Worm (Caenorhabditis elegans) whole organism, L2 larva: Measurements from ENCODE around the gene frm-8.

ENCODE experiments used
- R02D3.7 ChIP-seq: fragments of 150-350 bp; optimal IDR thresholded peaks from 2 replicates; lab custom pipeline; 2014; ENCODE audit warnings: missing biosample characterization, missing genetic modification characterization
- Y55F3AM.14 ChIP-seq: fragments of 200-800 bp; sonication (Bioruptor generic); optimal IDR thresholded peaks from 2 replicates; lab custom pipeline; 2018; ENCODE audit warnings: mild to moderate bottlenecking, missing genetic modification characterization, missing compliant biosample characterization
- alr-1 ChIP-seq: fragments of 150-350 bp; optimal IDR thresholded peaks from 2 replicates; lab custom pipeline; 2014; ENCODE audit warnings: missing biosample characterization, missing genetic modification characterization
- ama-1 ChIP-seq: fragments of 150-350 bp; optimal IDR thresholded peaks from 2 replicates; lab custom pipeline; 2018; ENCODE audit warnings: inconsistent platforms
- blmp-1 ChIP-seq: sonication (generic microtip); optimal IDR thresholded peaks from 2 replicates; lab custom pipeline; 2017; ENCODE audit warnings: missing genetic modification characterization, mild to moderate bottlenecking, missing compliant biosample characterization, antibody characterized with exemption, moderate library complexity; ENCODE audit not compliant: insufficient read depth
- ceh-82 ChIP-seq: fragments of 150-350 bp; optimal IDR thresholded peaks from 2 replicates; lab custom pipeline; 2014; ENCODE audit warnings: missing biosample characterization, missing genetic modification characterization
- dmd-4 ChIP-seq: sonication (generic microtip); optimal IDR thresholded peaks from 2 replicates; lab custom pipeline; 2017; ENCODE audit warnings: missing biosample characterization, missing genetic modification characterization
- egl-27 ChIP-seq: sonication (generic microtip); optimal IDR thresholded peaks from 3 replicates; lab custom pipeline; 2017; ENCODE audit warnings: missing biosample characterization, missing genetic modification reagents, missing genetic modification characterization
- elt-1 ChIP-seq: fragments of 150-350 bp; optimal IDR thresholded peaks from 2 replicates; lab custom pipeline; 2014; ENCODE audit warnings: missing biosample characterization, missing genetic modification characterization
- elt-3 ChIP-seq: sonication (generic microtip); optimal IDR thresholded peaks from 2 replicates; lab custom pipeline; 2017; ENCODE audit warnings: missing biosample characterization, missing genetic modification characterization
- fos-1 ChIP-seq: fragments of 150-350 bp; optimal IDR thresholded peaks from 2 replicates; lab custom pipeline; 2014; ENCODE audit warnings: missing biosample characterization, missing genetic modification characterization
- gmeb-1 ChIP-seq: fragments of 150-350 bp; optimal IDR thresholded peaks from 2 replicates; lab custom pipeline; 2014; ENCODE audit warnings: missing biosample characterization, missing genetic modification characterization
- lin-11 ChIP-seq: fragments of 150-350 bp; sonication (generic microtip); optimal IDR thresholded peaks from 2 replicates; lab custom pipeline; 2014; ENCODE audit warnings: missing biosample characterization, missing genetic modification characterization, inconsistent platforms, mixed read lengths
- lin-13 ChIP-seq: fragments of 150-350 bp; optimal IDR thresholded peaks from 2 replicates; lab custom pipeline; 2014; ENCODE audit warnings: missing biosample characterization, missing genetic modification reagents, missing genetic modification characterization
- lin-39 ChIP-seq: fragments of 150-350 bp; optimal IDR thresholded peaks from 2 replicates; lab custom pipeline; 2014; ENCODE audit warnings: missing biosample characterization, missing genetic modification reagents, missing genetic modification characterization
- lsy-2 ChIP-seq, 2 experiments: fragments of 150-350 bp in 1 of 2; sonication (generic microtip) in 1 of 2; optimal IDR thresholded peaks; 2 replicates each; lab custom pipeline; 2014 to 2017; ENCODE audit warnings: missing biosample characterization in 2 of 2, missing genetic modification characterization in 2 of 2
- mab-5 ChIP-seq: fragments of 150-350 bp; optimal IDR thresholded peaks from 2 replicates; lab custom pipeline; 2014; ENCODE audit warnings: missing biosample characterization, missing genetic modification characterization
- mdl-1 ChIP-seq, 2 experiments: fragments of 150-350 bp in 1 of 2; sonication (generic microtip) in 1 of 2; optimal IDR thresholded peaks; 2 replicates each; lab custom pipeline; 2017; ENCODE audit warnings: missing biosample characterization in 2 of 2, missing genetic modification characterization in 2 of 2
- nhr-11 ChIP-seq: fragments of 150-350 bp; optimal IDR thresholded peaks from 2 replicates; lab custom pipeline; 2014; ENCODE audit warnings: missing biosample characterization, missing genetic modification characterization
- nhr-21 ChIP-seq: fragments of 150-350 bp; optimal IDR thresholded peaks from 2 replicates; lab custom pipeline; 2014; ENCODE audit warnings: missing biosample characterization, missing genetic modification characterization
- nhr-6 ChIP-seq: fragments of 150-350 bp; optimal IDR thresholded peaks from 2 replicates; lab custom pipeline; 2014; ENCODE audit warnings: missing biosample characterization, missing genetic modification characterization
- sem-4 ChIP-seq: fragments of 150-350 bp; optimal IDR thresholded peaks from 2 replicates; lab custom pipeline; 2014; ENCODE audit warnings: missing biosample characterization, missing genetic modification reagents, missing genetic modification characterization
- sma-3 ChIP-seq: sonication (generic microtip); optimal IDR thresholded peaks from 2 replicates; lab custom pipeline; 2016; ENCODE audit warnings: missing genetic modification reagents, missing genetic modification characterization, missing compliant biosample characterization
- sma-9 ChIP-seq, 2 experiments: fragments of 150-350 bp in 1 of 2; sonication (generic microtip) in 1 of 2; optimal IDR thresholded peaks; 2 replicates each; lab custom pipeline; 2014 to 2016; ENCODE audit warnings: missing genetic modification characterization in 2 of 2, mild to moderate bottlenecking in 1 of 2, missing biosample characterization in 1 of 2, missing compliant biosample characterization in 1 of 2, missing genetic modification reagents in 1 of 2, moderate library complexity in 1 of 2
- snpc-4 ChIP-seq: fragments of 150-350 bp; optimal IDR thresholded peaks from 2 replicates; lab custom pipeline; 2014; ENCODE audit warnings: missing biosample characterization, missing genetic modification characterization
- unc-55 ChIP-seq: fragments of 150-350 bp; sonication (generic microtip); optimal IDR thresholded peaks from 3 replicates; lab custom pipeline; 2014; ENCODE audit warnings: missing biosample characterization, missing genetic modification reagents, missing genetic modification characterization
- unc-62 ChIP-seq: fragments of 150-350 bp; optimal IDR thresholded peaks from 2 replicates; lab custom pipeline; 2014; ENCODE audit warnings: missing biosample characterization, missing genetic modification reagents, missing genetic modification characterization
- ztf-1 ChIP-seq: fragments of 200-800 bp; sonication (Bioruptor generic); conservative IDR thresholded peaks from 2 replicates; pipeline ENCODE4 v1.3.6; 2022; ENCODE audit warnings: missing genetic modification characterization, missing compliant biosample characterization
- ztf-11 ChIP-seq: sonication (generic microtip); optimal IDR thresholded peaks from 2 replicates; lab custom pipeline; 2017; ENCODE audit warnings: missing biosample characterization, missing genetic modification characterization
- ztf-4 ChIP-seq: fragments of 150-350 bp; optimal IDR thresholded peaks from 2 replicates; lab custom pipeline; 2014; ENCODE audit warnings: missing biosample characterization, missing genetic modification characterization

frm-8 gene

ce11 chrIII:3255575-3255974, 36.6 kb upstream of the frm-8 start, which contains the start of gene Y53G8AM.4:
Gene Y53G8AM.4 (minus strand): TSS chrIII:3255675.
- TF ChIP-seq ceh-82 (tag; lab: Kevin White, UChicago), result no peak
- no peak for TF ChIP-seq lin-11 (tag; lab: Kevin White, UChicago)
- no peak for TF ChIP-seq Y55F3AM.14 (GFP tag; lab: Kevin White, UChicago)
- no peak for TF ChIP-seq nhr-21 (tag; lab: Kevin White, UChicago)
- TF ChIP-seq nhr-6 (tag; lab: Kevin White, UChicago), result no peak
- no peak for TF ChIP-seq sma-9 (GFP tag; optimal IDR thresholded peaks at IDR 0.05; lab: Kevin White, UChicago)
- TF ChIP-seq sma-9 (tag; optimal IDR thresholded peaks at IDR 0.05; lab: Kevin White, UChicago), result no peak
- TF ChIP-seq ztf-11 (tag; lab: Kevin White, UChicago), result no peak
- TF ChIP-seq fos-1 (tag; lab: Kevin White, UChicago), result no peak
- no peak for TF ChIP-seq blmp-1 (tag; lab: Kevin White, UChicago)
- TF ChIP-seq egl-27 (tag; lab: Kevin White, UChicago), result no peak
- TF ChIP-seq lsy-2 (tag; optimal IDR thresholded peaks at IDR 0.05; lab: Kevin White, UChicago), result no peak
- no peak for TF ChIP-seq snpc-4 (tag; lab: Kevin White, UChicago)
- TF ChIP-seq, all 48 proteins: peak for 0

- TF ChIP-seq sem-4 (tag; lab: Kevin White, UChicago) (no peak), fos-1 (tag; lab: Kevin White, UChicago) (no peak), Y55F3AM.14 (GFP tag; lab: Kevin White, UChicago) (no peak), snpc-4 (tag; lab: Kevin White, UChicago) (no peak), nhr-11 (no peak), lin-39 (no peak), nhr-6 (tag; lab: Kevin White, UChicago) (no peak), R02D3.7 (no peak), ztf-11 (tag; lab: Kevin White, UChicago) (no peak), lin-11 (tag; lab: Kevin White, UChicago) (no peak)
These were observed 36.1 kb upstream of the frm-8 start for ce11 chrIII:3255023-3255422.

- TF ChIP-seq gmeb-1 (tag; lab: Kevin White, UChicago) (peak; percentile 1), egl-27 (tag; lab: Kevin White, UChicago) (peak; percentile 37), sma-9 (GFP tag; optimal IDR thresholded peaks at IDR 0.05; lab: Kevin White, UChicago) (peak; percentile 63), sma-9 (tag; optimal IDR thresholded peaks at IDR 0.05; lab: Kevin White, UChicago) (no peak), fos-1 (tag; lab: Kevin White, UChicago) (peak; percentile 90), snpc-4 (tag; lab: Kevin White, UChicago) (no peak)
These were observed 34.8 kb upstream of the frm-8 start for ce11 chrIII:3253736-3254135.

ce11 chrIII:3253043-3253442, 34.1 kb upstream of the frm-8 start, which contains the start of gene Y53G8AL.3:
Gene Y53G8AL.3 (minus strand): TSS chrIII:3253143.
- TF ChIP-seq unc-62 (GFP tag; lab: Kevin White, UChicago) (no peak), dmd-4 (tag; lab: Kevin White, UChicago) (no peak), sma-3 (GFP tag; lab: Kevin White, UChicago) (no peak), lin-13 (GFP tag; lab: Kevin White, UChicago) (no peak), ztf-11 (tag; lab: Kevin White, UChicago) (no peak), fos-1 (tag; lab: Kevin White, UChicago) (no peak), ztf-4 (no peak)

- TF ChIP-seq ama-1 (lab: Kevin White, UChicago) (no peak), lin-39 (no peak), snpc-4 (tag; lab: Kevin White, UChicago) (no peak)
These were observed 31.7 kb upstream of the frm-8 start, which contains the start of gene Y53G8AL.4 for ce11 chrIII:3250596-3251112. Gene Y53G8AL.4 (minus strand): TSS chrIII:3250646.

ce11 chrIII:3249038-3249420, 30.1 kb upstream of the frm-8 start:
- TF ChIP-seq ztf-1 (GFP tag; lab: Robert Waterston, UW) (no peak), mab-5 (tag; lab: Kevin White, UChicago) (no peak), elt-1 (tag; lab: Kevin White, UChicago) (no peak), egl-27 (tag; lab: Kevin White, UChicago) (no peak), mdl-1 (tag; optimal IDR thresholded peaks at IDR 0.05; lab: Kevin White, UChicago) (no peak), alr-1 (tag; lab: Kevin White, UChicago) (no peak), unc-62 (GFP tag; lab: Kevin White, UChicago) (no peak), lin-11 (tag; lab: Kevin White, UChicago) (no peak), nhr-6 (tag; lab: Kevin White, UChicago) (no peak), unc-55 (GFP tag; lab: Kevin White, UChicago) (peak; percentile 7), sma-3 (GFP tag; lab: Kevin White, UChicago) (peak; percentile 16), Y55F3AM.14 (GFP tag; lab: Kevin White, UChicago) (peak; percentile 30), lsy-2 (tag; optimal IDR thresholded peaks at IDR 0.05; lab: Kevin White, UChicago) (no peak), elt-3 (tag; lab: Kevin White, UChicago) (no peak), fos-1 (tag; lab: Kevin White, UChicago) (no peak)
